Worm (Caenorhabditis elegans) whole organism, early embryonic: ENCODE results near the gene drh-1.

Experiments used
- ama-1 ChIP-seq: fragments of 150-350 bp; optimal IDR thresholded peaks from 2 replicates; lab custom pipeline; 2014
- ets-7 ChIP-seq: sonication (generic microtip); optimal IDR thresholded peaks from 2 replicates; lab custom pipeline; 2016; ENCODE audit warnings: missing genotype, missing genetic modification characterization, missing compliant biosample characterization
- pes-1 ChIP-seq: fragments of 200-800 bp; sonication (Bioruptor generic); IDR thresholded peaks from 2 replicates; pipeline ENCODE4 v1.3.6; 2022; ENCODE audit warnings: missing genetic modification reagents, missing genetic modification characterization, missing compliant biosample characterization

DNA sequence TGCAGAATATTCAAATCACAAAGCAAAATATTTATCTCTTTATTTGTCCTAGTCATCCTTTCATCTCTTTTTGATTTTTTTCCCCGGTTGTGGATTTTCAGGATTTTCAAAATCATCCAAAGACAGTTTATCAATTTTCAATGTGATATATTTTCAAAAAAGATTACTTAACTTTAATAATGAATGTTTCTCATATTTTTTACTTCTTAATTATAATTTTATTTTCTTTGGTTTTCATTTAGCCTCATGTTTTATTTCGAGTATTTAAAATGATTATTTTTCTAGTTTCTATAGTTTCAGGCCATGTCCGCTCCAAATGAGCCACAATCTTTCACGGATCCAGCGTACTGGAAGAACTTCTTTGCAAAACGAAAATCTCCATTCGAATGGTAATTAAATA lies 21.6 kb upstream of the drh-1 start, which contains the start of gene metl-13:
- TF ChIP-seq ama-1 (lab: Kevin White, UChicago) = no peak
- TF ChIP-seq ets-7 (tag; lab: Kevin White, UChicago) = no peak
- TF ChIP-seq pes-1 (GFP tag; lab: Robert Waterston, UW) = no peak
